Worm (Caenorhabditis elegans) whole organism, L1 larva: Measurements from ENCODE around the gene H28G03.2.

Experiments
- Y116A8C.19 ChIP-seq: sonication (generic microtip); optimal IDR thresholded peaks from 2 replicates; lab custom pipeline; 2016; ENCODE audit warnings: missing compliant biosample characterization, missing genetic modification characterization, borderline replicate concordance
- aha-1 ChIP-seq: fragments of 150-350 bp; optimal IDR thresholded peaks from 2 replicates; lab custom pipeline; 2014; ENCODE audit warnings: missing biosample characterization, missing genetic modification characterization
- alr-1 ChIP-seq: fragments of 200-800 bp; sonication (Bioruptor generic); optimal IDR thresholded peaks from 2 replicates; lab custom pipeline; 2018; ENCODE audit warnings: borderline replicate concordance, mild to moderate bottlenecking, missing genetic modification characterization, missing compliant biosample characterization
- ama-1 ChIP-seq: fragments of 150-350 bp; optimal IDR thresholded peaks from 2 replicates; lab custom pipeline; 2014
- ceh-82 ChIP-seq, 3 experiments: fragments of 150-350 bp in 1 of 3; sonication (generic microtip) in 2 of 3; optimal IDR thresholded peaks; 2 replicates each; lab custom pipeline; 2014 to 2017; ENCODE audit warnings: missing biosample characterization in 3 of 3, missing genetic modification characterization in 3 of 3
- ceh-90 ChIP-seq: sonication (generic microtip); optimal IDR thresholded peaks from 2 replicates; lab custom pipeline; 2016; ENCODE audit warnings: missing genetic modification characterization, missing compliant biosample characterization
- ces-1 ChIP-seq: fragments of 150-350 bp; optimal IDR thresholded peaks from 2 replicates; lab custom pipeline; 2014; ENCODE audit warnings: missing biosample characterization, missing genetic modification reagents, missing genetic modification characterization
- ets-5 ChIP-seq: fragments of 200-800 bp; sonication (Bioruptor generic); IDR thresholded peaks from 2 replicates; pipeline ENCODE4 v1.3.6; 2022; ENCODE audit warnings: missing genetic modification characterization, missing compliant biosample characterization
- fkh-10 ChIP-seq: sonication (generic microtip); optimal IDR thresholded peaks from 2 replicates; lab custom pipeline; 2017; ENCODE audit warnings: missing biosample characterization, missing genetic modification reagents, missing genetic modification characterization
- fkh-8 ChIP-seq: sonication (generic microtip); optimal IDR thresholded peaks from 2 replicates; lab custom pipeline; 2016; ENCODE audit warnings: mild to moderate bottlenecking, missing genetic modification characterization, missing compliant biosample characterization
- fos-1 ChIP-seq: fragments of 150-350 bp; optimal IDR thresholded peaks from 2 replicates; lab custom pipeline; 2014; ENCODE audit warnings: missing biosample characterization, missing genetic modification characterization
- lin-14 ChIP-seq: fragments of 200-800 bp; sonication (Bioruptor generic); optimal IDR thresholded peaks from 2 replicates; lab custom pipeline; 2018; ENCODE audit warnings: mild to moderate bottlenecking, missing genetic modification characterization, moderate library complexity, missing compliant biosample characterization
- lin-15B ChIP-seq: fragments of 150-350 bp; sonication (generic microtip); optimal IDR thresholded peaks from 3 replicates; lab custom pipeline; 2014; ENCODE audit warnings: missing biosample characterization, missing genetic modification characterization
- lin-35 ChIP-seq, 2 experiments: fragments of 150-350 bp; optimal IDR thresholded peaks; 2 replicates each; lab custom pipeline; 2014; ENCODE audit warnings: missing biosample characterization in 2 of 2, missing genetic modification characterization in 2 of 2, missing genetic modification reagents in 2 of 2
- lin-39 ChIP-seq: fragments of 150-350 bp; optimal IDR thresholded peaks from 2 replicates; lab custom pipeline; 2014; ENCODE audit warnings: missing biosample characterization, missing genetic modification reagents, missing genetic modification characterization
- lir-3 ChIP-seq: sonication (generic microtip); optimal IDR thresholded peaks from 2 replicates; lab custom pipeline; 2016; ENCODE audit warnings: mild to moderate bottlenecking, missing genetic modification characterization, moderate library complexity, missing compliant biosample characterization; ENCODE audit not compliant: poor library complexity
- lsy-2 ChIP-seq, 2 experiments: fragments of 150-350 bp; optimal IDR thresholded peaks; 2 replicates each; lab custom pipeline; 2014; ENCODE audit warnings: missing biosample characterization in 2 of 2, missing genetic modification characterization in 2 of 2
- mab-9 ChIP-seq: fragments of 200-800 bp; sonication (Bioruptor generic); IDR thresholded peaks from 2 replicates; pipeline ENCODE4 v1.3.6; 2022; ENCODE audit warnings: missing genetic modification reagents, missing genetic modification characterization, missing compliant biosample characterization
- nhr-19 ChIP-seq: fragments of 200-800 bp; sonication (Bioruptor generic); conservative IDR thresholded peaks from 2 replicates; pipeline ENCODE4 v1.3.6; 2022; ENCODE audit warnings: missing genetic modification characterization, missing compliant biosample characterization
- nhr-20 ChIP-seq: sonication (generic microtip); optimal IDR thresholded peaks from 2 replicates; lab custom pipeline; 2016; ENCODE audit warnings: mild to moderate bottlenecking, missing genetic modification characterization, missing compliant biosample characterization
- nhr-47 ChIP-seq: sonication (generic microtip); optimal IDR thresholded peaks from 2 replicates; lab custom pipeline; 2016; ENCODE audit warnings: mild to moderate bottlenecking, missing genetic modification characterization, moderate library complexity, missing compliant biosample characterization
- nhr-71 ChIP-seq: sonication (generic microtip); optimal IDR thresholded peaks from 2 replicates; lab custom pipeline; 2016; ENCODE audit warnings: mild to moderate bottlenecking, missing genetic modification characterization, moderate library complexity, missing compliant biosample characterization
- nhr-77 ChIP-seq: fragments of 150-350 bp; optimal IDR thresholded peaks from 2 replicates; lab custom pipeline; 2014; ENCODE audit warnings: missing biosample characterization, missing genetic modification characterization
- nhr-85 ChIP-seq: sonication (generic microtip); peaks from one replicate; lab custom pipeline; 2016; ENCODE audit warnings: missing genetic modification characterization, inconsistent platforms, missing compliant biosample characterization
- pax-3 ChIP-seq: fragments of 200-800 bp; sonication (Bioruptor generic); optimal IDR thresholded peaks from 2 replicates; lab custom pipeline; 2018; ENCODE audit warnings: mild to moderate bottlenecking, missing genetic modification characterization, moderate library complexity, missing compliant biosample characterization
- pqm-1 ChIP-seq: sonication (generic microtip); optimal IDR thresholded peaks from 3 replicates; lab custom pipeline; 2017; ENCODE audit warnings: missing biosample characterization, missing genetic modification characterization
- rnt-1 ChIP-seq: sonication (generic microtip); optimal IDR thresholded peaks from 2 replicates; lab custom pipeline; 2016; ENCODE audit warnings: mild to moderate bottlenecking, missing genetic modification characterization, moderate library complexity, missing compliant biosample characterization
- skn-1 ChIP-seq: fragments of 150-350 bp; optimal IDR thresholded peaks from 2 replicates; lab custom pipeline; 2014; ENCODE audit warnings: missing biosample characterization, missing genetic modification characterization
- snu-23 ChIP-seq: sonication (generic microtip); optimal IDR thresholded peaks from 2 replicates; lab custom pipeline; 2016; ENCODE audit warnings: missing genetic modification characterization, missing compliant biosample characterization
- sptf-1 ChIP-seq: fragments of 150-350 bp; optimal IDR thresholded peaks from 2 replicates; lab custom pipeline; 2014; ENCODE audit warnings: missing biosample characterization, missing genetic modification characterization
- sup-37 ChIP-seq: fragments of 200-800 bp; sonication (Bioruptor generic); optimal IDR thresholded peaks from 2 replicates; lab custom pipeline; 2018; ENCODE audit warnings: mild to moderate bottlenecking, missing genetic modification characterization, missing compliant biosample characterization
- swsn-7 ChIP-seq: sonication (generic microtip); optimal IDR thresholded peaks from 2 replicates; lab custom pipeline; 2016; ENCODE audit warnings: missing genetic modification characterization, missing compliant biosample characterization
- tbx-2 ChIP-seq: sonication (generic microtip); optimal IDR thresholded peaks from 2 replicates; lab custom pipeline; 2016; ENCODE audit warnings: missing genetic modification characterization, missing compliant biosample characterization
- tlp-1 ChIP-seq: fragments of 150-350 bp; optimal IDR thresholded peaks from 2 replicates; lab custom pipeline; 2014; ENCODE audit warnings: missing biosample characterization, missing genetic modification characterization
- unc-130 ChIP-seq: fragments of 150-350 bp; optimal IDR thresholded peaks from 2 replicates; lab custom pipeline; 2017; ENCODE audit warnings: missing biosample characterization, missing genetic modification characterization, inconsistent platforms
- unc-30 ChIP-seq: sonication (generic microtip); optimal IDR thresholded peaks from 2 replicates; lab custom pipeline; 2017; ENCODE audit warnings: missing biosample characterization, missing genetic modification characterization
- unc-86 ChIP-seq: sonication (generic microtip); optimal IDR thresholded peaks from 2 replicates; lab custom pipeline; 2016; ENCODE audit warnings: missing genetic modification characterization, missing compliant biosample characterization
- ztf-11 ChIP-seq, 2 experiments: sonication (generic microtip); optimal IDR thresholded peaks; 2 replicates each; lab custom pipeline; 2016 to 2017; ENCODE audit warnings: missing genetic modification characterization in 2 of 2, missing biosample characterization in 1 of 2, missing compliant biosample characterization in 1 of 2

The H28G03.2 gene

DNA sequence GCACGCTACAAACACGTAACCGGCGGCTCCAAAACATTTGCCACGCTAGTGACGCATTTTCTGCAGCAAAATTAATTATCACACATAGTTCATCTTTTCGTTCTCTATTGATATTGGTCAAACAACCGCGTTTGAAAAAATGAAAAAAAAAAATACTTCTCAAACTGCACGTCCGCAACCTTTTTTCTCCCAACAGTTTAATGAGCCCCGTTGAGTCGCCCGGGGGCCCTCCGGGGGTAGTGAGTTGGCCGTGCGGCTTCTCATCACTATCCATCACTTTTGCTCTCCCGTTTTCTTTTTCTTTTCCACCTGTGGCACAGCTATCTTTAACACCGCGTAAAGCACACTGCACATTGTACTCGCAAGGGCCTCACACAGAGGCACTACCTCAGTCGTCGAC, 3.9 kb downstream of the H28G03.2 start:
- TF ChIP-seq lin-15B, result no peak
- peak; percentile 31 for TF ChIP-seq swsn-7 (tag; lab: Kevin White, UChicago)
- no peak for TF ChIP-seq alr-1 (tag; lab: Kevin White, UChicago)
- no peak for TF ChIP-seq unc-30
- TF ChIP-seq lin-14, result peak; percentile 50
- no peak for TF ChIP-seq sup-37 (GFP tag; lab: Kevin White, UChicago)
- no peak for TF ChIP-seq mab-9 (GFP tag; lab: Robert Waterston, UW)
- TF ChIP-seq tbx-2 (tag; lab: Kevin White, UChicago), result peak; percentile 16
- TF ChIP-seq rnt-1 (tag; lab: Kevin White, UChicago), result peak; percentile 37
- peak; percentile 59; the same call in 1 of the 2 replicates for TF ChIP-seq nhr-19 (GFP tag; lab: Robert Waterston, UW)
- TF ChIP-seq snu-23 (GFP tag; lab: Kevin White, UChicago), result peak; percentile 20
- TF ChIP-seq nhr-20 (tag; lab: Kevin White, UChicago), result peak; percentile 18
- TF ChIP-seq nhr-71, result peak; percentile 76
- no peak for TF ChIP-seq ces-1 (GFP tag; lab: Kevin White, UChicago)
- no peak for TF ChIP-seq pqm-1
- TF ChIP-seq lsy-2 (tag; optimal IDR thresholded peaks at IDR 0.05; lab: Kevin White, UChicago), result no peak
- peak; percentile 19 for TF ChIP-seq lin-39
- no peak for TF ChIP-seq ceh-82 (tag; optimal IDR thresholded peaks at IDR 0.05; lab: Kevin White, UChicago)
- peak; percentile 27 for TF ChIP-seq lir-3 (tag; lab: Kevin White, UChicago)
- no peak for TF ChIP-seq Y116A8C.19 (tag; lab: Kevin White, UChicago)
- TF ChIP-seq unc-130 (tag; lab: Kevin White, UChicago), result no peak
- TF ChIP-seq sptf-1 (tag; lab: Kevin White, UChicago), result no peak
- peak; percentile 4 for TF ChIP-seq nhr-47 (tag; lab: Kevin White, UChicago)
- no peak for TF ChIP-seq fos-1 (tag; lab: Kevin White, UChicago)
- no peak for TF ChIP-seq ama-1
- TF ChIP-seq ceh-90 (tag; lab: Kevin White, UChicago), result no peak
- no peak for TF ChIP-seq ztf-11 (tag; optimal IDR thresholded peaks at IDR 0.05; lab: Kevin White, UChicago)
- peak; percentile 44 for TF ChIP-seq nhr-85 (tag; lab: Kevin White, UChicago)
- TF ChIP-seq aha-1 (tag; lab: Kevin White, UChicago), result peak; percentile 84

DNA sequence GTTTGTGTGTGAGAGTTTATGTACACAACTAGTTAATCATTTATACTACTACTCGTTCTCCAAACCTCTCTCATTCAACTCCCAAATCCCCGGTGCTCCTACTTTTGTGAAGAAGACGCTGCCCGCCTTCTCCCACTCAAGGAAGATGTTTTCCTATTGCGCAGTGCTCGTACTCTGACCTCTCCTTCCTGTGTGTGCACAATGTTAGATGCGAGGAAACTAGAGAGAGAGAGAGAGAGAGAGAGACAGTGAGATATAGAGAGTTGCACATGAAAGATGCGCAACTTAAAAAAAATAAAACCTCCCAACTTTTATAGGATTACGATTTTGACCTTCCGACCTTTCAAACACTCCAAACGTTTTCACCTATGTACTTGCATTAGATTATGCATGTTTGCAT, 5.0 kb downstream of the H28G03.2 start:
- TF ChIP-seq Y116A8C.19 (tag; lab: Kevin White, UChicago) (no peak), tlp-1 (tag; lab: Kevin White, UChicago) (no peak), unc-86 (peak; percentile 6), nhr-71 (peak; percentile 53), sup-37 (GFP tag; lab: Kevin White, UChicago) (peak; percentile 12), lin-14 (peak; percentile 87), ceh-82 (tag; optimal IDR thresholded peaks at IDR 0.05; lab: Kevin White, UChicago) (peak; percentile 7 to 36 (median 29)), fkh-8 (tag; lab: Kevin White, UChicago) (peak; percentile 2), nhr-77 (tag; lab: Kevin White, UChicago) (peak; percentile 17), fkh-10 (GFP tag; lab: Kevin White, UChicago) (peak; percentile 80), lin-35 (GFP tag; optimal IDR thresholded peaks at IDR 0.05; lab: Kevin White, UChicago) (peak in 1 of 2 experiments; percentile 0), lsy-2 (tag; optimal IDR thresholded peaks at IDR 0.05; lab: Kevin White, UChicago) (peak; percentile 16 to 31), pax-3 (tag; lab: Kevin White, UChicago) (no peak), tbx-2 (tag; lab: Kevin White, UChicago) (peak; percentile 53), rnt-1 (tag; lab: Kevin White, UChicago) (peak; percentile 34), ets-5 (GFP tag; lab: Robert Waterston, UW) (no peak), swsn-7 (tag; lab: Kevin White, UChicago) (peak; percentile 45), skn-1 (tag; lab: Kevin White, UChicago) (peak; percentile 8), nhr-19 (GFP tag; lab: Robert Waterston, UW) (peak; percentile 36)
